Worm (Caenorhabditis elegans) whole organism, young adult: ENCODE measurements around the gene alx-1.

Source experiments
- D2030.7 ChIP-seq: fragments of 200-800 bp; sonication (Bioruptor generic); IDR thresholded peaks from 2 replicates; pipeline ENCODE4 v1.3.6; 2022; ENCODE audit warnings: missing genetic modification reagents, missing genetic modification characterization, missing compliant biosample characterization
- ZK185.1 ChIP-seq: sonication (generic microtip); optimal IDR thresholded peaks from 2 replicates; lab custom pipeline; 2016; ENCODE audit warnings: mild to moderate bottlenecking, missing genetic modification characterization, missing compliant biosample characterization; ENCODE audit not compliant: poor library complexity, severe bottlenecking
- let-526 ChIP-seq: fragments of 200-800 bp; sonication (Bioruptor generic); IDR thresholded peaks from 2 replicates; pipeline ENCODE4 v1.3.6; 2022; ENCODE audit warnings: missing genetic modification reagents, missing genetic modification characterization, missing compliant biosample characterization
- lin-35 ChIP-seq, 3 experiments: fragments of 150-350 bp in 2 of 3; sonication (generic microtip) in 1 of 3; optimal IDR thresholded peaks; 2 replicates each; lab custom pipeline; 2014 to 2018; ENCODE audit warnings: missing biosample characterization in 3 of 3, missing genetic modification characterization in 3 of 3, missing genetic modification reagents in 3 of 3
- snpc-4 ChIP-seq, 5 experiments: fragments of 150-350 bp in 1 of 5; sonication (generic microtip) in 4 of 5; optimal IDR thresholded peaks; 2 replicates each; lab custom pipeline; 2014 to 2018; ENCODE audit warnings: missing genetic modification characterization in 5 of 5, missing biosample characterization in 3 of 5, antibody characterized with exemption in 2 of 5, mild to moderate bottlenecking in 2 of 5, missing compliant biosample characterization in 2 of 5, missing genotype in 2 of 5, moderate library complexity in 2 of 5, missing genetic modification reagents in 1 of 5
- ztf-25 ChIP-seq: fragments of 200-800 bp; sonication (Bioruptor generic); IDR thresholded peaks from 2 replicates; pipeline ENCODE4 v1.3.6; 2022; ENCODE audit warnings: missing genetic modification reagents, missing genetic modification characterization, missing compliant biosample characterization

ce11 chrIII:9956665-9957401 is at the start of gene alx-1:
- TF ChIP-seq D2030.7 (GFP tag; lab: Robert Waterston, UW) = no peak
- no peak for TF ChIP-seq ZK185.1 (tag; lab: Kevin White, UChicago)
- no peak for TF ChIP-seq ztf-25
- no peak for TF ChIP-seq let-526
- no peak for TF ChIP-seq lin-35 (GFP tag; optimal IDR thresholded peaks at IDR 0.05; lab: Kevin White, UChicago)
- no peak for TF ChIP-seq snpc-4 (GFP tag; optimal IDR thresholded peaks at IDR 0.05; lab: Kevin White, UChicago)
- peak in 1 of 4 experiments; percentile 9 for TF ChIP-seq snpc-4 (tag; optimal IDR thresholded peaks at IDR 0.05; lab: Kevin White, UChicago)
